Worm (Caenorhabditis elegans) whole organism, midembryonic: ENCODE data around the gene R02D1.2.
"Not testable (repeated sequence)": the region's sequence is repeated elsewhere in the genome, so short reads cannot be mapped to it uniquely, and the experiment has no call there.

ENCODE experiments used
- T22C8.4 ChIP-seq: fragments of 200-800 bp; sonication (Bioruptor generic); IDR thresholded peaks from 2 replicates; pipeline ENCODE4 v1.3.6; 2022; ENCODE audit warnings: missing genetic modification characterization, missing compliant biosample characterization
- cog-1 ChIP-seq: sonication (generic microtip); optimal IDR thresholded peaks from 2 replicates; lab custom pipeline; 2016; ENCODE audit warnings: missing genetic modification characterization, missing compliant biosample characterization
- flt-1 ChIP-seq: fragments of 200-800 bp; sonication (Bioruptor generic); IDR thresholded peaks from 2 replicates; pipeline ENCODE4 v1.3.6; 2022; ENCODE audit warnings: missing genetic modification characterization, missing compliant biosample characterization
- klf-2 ChIP-seq: fragments of 200-800 bp; sonication (Bioruptor generic); conservative IDR thresholded peaks from 2 replicates; pipeline ENCODE4 v1.3.6; 2022; ENCODE audit warnings: missing genetic modification reagents, missing genetic modification characterization, missing compliant biosample characterization
- med-1 ChIP-seq: sonication (generic microtip); optimal IDR thresholded peaks from 2 replicates; lab custom pipeline; 2017; ENCODE audit warnings: missing genetic modification characterization, mild to moderate bottlenecking, missing compliant biosample characterization, antibody characterized with exemption, missing genetic modification reagents; ENCODE audit not compliant: insufficient read depth
- ref-1 ChIP-seq: fragments of 200-800 bp; sonication (Bioruptor generic); conservative IDR thresholded peaks from 2 replicates; pipeline ENCODE4 v1.3.6; 2022; ENCODE audit warnings: missing genetic modification reagents, missing genetic modification characterization, missing compliant biosample characterization
- tab-1 ChIP-seq: fragments of 200-800 bp; sonication (Bioruptor generic); IDR thresholded peaks from 2 replicates; pipeline ENCODE4 v1.3.6; 2022; ENCODE audit warnings: missing genetic modification characterization, missing compliant biosample characterization
- ztf-23 ChIP-seq: fragments of 200-800 bp; sonication (Bioruptor generic); IDR thresholded peaks from 2 replicates; pipeline ENCODE4 v1.3.6; 2022; ENCODE audit warnings: missing genetic modification reagents, missing genetic modification characterization, missing compliant biosample characterization
- ztf-29 ChIP-seq: fragments of 200-800 bp; sonication (Bioruptor generic); IDR thresholded peaks from 2 replicates; pipeline ENCODE4 v1.3.6; 2022; ENCODE audit warnings: missing genetic modification reagents, missing genetic modification characterization, missing compliant biosample characterization

Gene R02D1.2

ce11 chrV:4302842-4303241 is 19.8 kb downstream of the R02D1.2 start:
- TF ChIP-seq ztf-29 (GFP tag; lab: Robert Waterston, UW) (no peak), T22C8.4 (no peak), ref-1 (no peak), tab-1 (GFP tag; lab: Robert Waterston, UW) (no peak), klf-2 (no peak), ztf-23 (GFP tag; lab: Robert Waterston, UW) (no peak), med-1 (GFP tag; lab: Kevin White, UChicago) (no peak), flt-1 (no peak), cog-1 (tag; lab: Kevin White, UChicago) (no peak)

DNA sequence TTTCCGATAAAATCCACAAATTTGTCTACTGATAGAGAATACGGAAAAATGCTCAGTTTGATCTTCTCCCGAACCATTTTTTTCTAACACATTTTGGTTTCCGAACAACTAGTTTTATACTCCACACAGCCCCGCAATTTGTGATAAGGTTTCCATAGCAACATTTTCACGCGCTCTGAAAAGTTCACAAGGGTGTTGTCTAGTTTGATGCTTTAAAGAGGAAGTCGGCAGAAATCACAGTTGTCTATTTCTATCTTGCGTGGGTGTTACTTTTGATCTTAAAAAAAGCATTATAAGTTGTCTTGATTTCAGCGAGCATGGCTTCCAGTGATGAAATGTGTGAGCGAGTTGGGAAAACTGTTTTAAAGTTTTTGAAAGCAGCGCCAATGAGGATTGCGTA is 22.9 kb downstream of the R02D1.2 start, which contains the start of gene ZC132.3:
Gene ZC132.3, minus strand, starts transcription at position 101 of the 400 bp plus-strand sequence.
- no peak for TF ChIP-seq ztf-29 (GFP tag; lab: Robert Waterston, UW)
- no peak for TF ChIP-seq tab-1 (GFP tag; lab: Robert Waterston, UW)
- TF ChIP-seq ref-1 = no peak
- no peak for TF ChIP-seq ztf-23 (GFP tag; lab: Robert Waterston, UW)
- TF ChIP-seq T22C8.4 = no peak
- TF ChIP-seq klf-2 = no peak
- TF ChIP-seq med-1 (GFP tag; lab: Kevin White, UChicago) = no peak
- no peak for TF ChIP-seq flt-1
- TF ChIP-seq cog-1 (tag; lab: Kevin White, UChicago) = no peak

- no peak for TF ChIP-seq ref-1
- TF ChIP-seq ztf-29 (GFP tag; lab: Robert Waterston, UW) = no peak
- TF ChIP-seq klf-2 = no peak
- no peak for TF ChIP-seq cog-1 (tag; lab: Kevin White, UChicago)
- no peak for TF ChIP-seq med-1 (GFP tag; lab: Kevin White, UChicago)
- no peak for TF ChIP-seq flt-1
Observed at ce11 chrV:4298579-4298978, 24.0 kb downstream of the R02D1.2 start, which contains the start of gene ZC132.11. ZC132.11 (minus strand) TSS chrV:4298679.

ce11 chrV:4295920-4296319 is 26.7 kb downstream of the R02D1.2 start, which contains the start of gene F47D2.11:
F47D2.11 (minus strand) TSS chrV:4296020.
- no peak for TF ChIP-seq T22C8.4
- TF ChIP-seq tab-1 (GFP tag; lab: Robert Waterston, UW) = no peak
- no peak for TF ChIP-seq flt-1
- no peak for TF ChIP-seq ztf-23 (GFP tag; lab: Robert Waterston, UW)
- TF ChIP-seq ztf-29 (GFP tag; lab: Robert Waterston, UW) = no peak
- TF ChIP-seq ref-1 = no peak
- TF ChIP-seq cog-1 (tag; lab: Kevin White, UChicago) = no peak
- no peak for TF ChIP-seq klf-2
- TF ChIP-seq med-1 (GFP tag; lab: Kevin White, UChicago) = no peak

- TF ChIP-seq ztf-23 (GFP tag; lab: Robert Waterston, UW); klf-2; T22C8.4: not testable (repeated sequence)
Observed at ce11 chrV:4293425-4293824, 29.2 kb downstream of the R02D1.2 start, which contains the start of gene srh-194. srh-194 (minus strand) TSS chrV:4293525.

DNA sequence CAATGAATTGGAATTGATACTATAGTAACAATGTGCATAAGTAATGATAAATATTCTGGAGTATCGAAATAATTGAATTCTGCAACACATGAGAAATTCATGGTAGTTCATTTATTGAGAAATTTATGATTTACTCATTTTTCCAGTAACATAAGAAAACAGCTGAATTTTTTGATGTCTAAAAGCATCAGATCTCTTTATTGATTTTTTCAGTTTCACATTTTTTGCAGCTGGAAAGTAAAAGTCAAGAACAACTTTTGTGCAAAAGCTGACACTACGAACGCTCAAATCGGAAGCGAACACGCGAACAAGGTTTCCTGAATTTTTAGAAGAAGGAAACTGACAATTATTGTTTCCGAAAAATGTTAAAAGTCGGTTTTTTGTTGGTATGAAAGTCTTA is 32.5 kb downstream of the R02D1.2 start, which contains the start of gene srh-193:
Gene srh-193, minus strand, starts transcription at position 101 of the 400 bp plus-strand sequence.
- TF ChIP-seq ref-1; klf-2; ztf-23 (GFP tag; lab: Robert Waterston, UW): not testable (repeated sequence)

ce11 chrV:4284737-4285136 is 37.9 kb downstream of the R02D1.2 start, which contains the start of gene srt-19:
srt-19 (plus strand) TSS chrV:4285037.
- TF ChIP-seq tab-1 (GFP tag; lab: Robert Waterston, UW); med-1 (GFP tag; lab: Kevin White, UChicago); ref-1: not testable (repeated sequence)

- TF ChIP-seq T22C8.4; ref-1; ztf-29 (GFP tag; lab: Robert Waterston, UW): not testable (repeated sequence)
Observed at ce11 chrV:4281699-4282098, 40.9 kb downstream of the R02D1.2 start, which contains the start of gene srt-37. srt-37 (minus strand) TSS chrV:4281799.

- not testable (repeated sequence) for TF ChIP-seq ztf-23 (GFP tag; lab: Robert Waterston, UW); med-1 (GFP tag; lab: Kevin White, UChicago); ref-1
Observed at ce11 chrV:4278735-4279134, 43.9 kb downstream of the R02D1.2 start, which contains the start of gene srt-20. srt-20 (minus strand) TSS chrV:4278835.

DNA sequence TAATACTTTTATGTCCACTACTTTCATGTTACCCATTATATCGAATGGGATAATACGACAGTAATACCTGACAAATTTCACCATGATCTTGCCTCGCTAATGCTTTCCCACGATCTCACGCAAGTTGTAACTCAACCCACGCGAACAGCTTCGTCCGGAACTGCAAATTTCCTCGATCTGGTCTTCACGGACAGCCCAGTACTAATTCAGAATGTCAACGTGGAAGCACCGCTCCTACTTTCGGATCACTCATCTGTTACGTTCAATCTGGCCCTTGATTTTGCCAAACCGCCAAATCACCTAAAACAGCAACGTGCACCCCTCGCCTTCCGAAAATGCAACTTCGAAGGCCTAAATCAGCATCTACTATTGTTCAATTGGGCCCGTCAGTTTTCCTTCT is 49.2 kb downstream of the R02D1.2 start:
- TF ChIP-seq T22C8.4 (no peak), ztf-23 (GFP tag; lab: Robert Waterston, UW) (no peak), flt-1 (no peak)

DNA sequence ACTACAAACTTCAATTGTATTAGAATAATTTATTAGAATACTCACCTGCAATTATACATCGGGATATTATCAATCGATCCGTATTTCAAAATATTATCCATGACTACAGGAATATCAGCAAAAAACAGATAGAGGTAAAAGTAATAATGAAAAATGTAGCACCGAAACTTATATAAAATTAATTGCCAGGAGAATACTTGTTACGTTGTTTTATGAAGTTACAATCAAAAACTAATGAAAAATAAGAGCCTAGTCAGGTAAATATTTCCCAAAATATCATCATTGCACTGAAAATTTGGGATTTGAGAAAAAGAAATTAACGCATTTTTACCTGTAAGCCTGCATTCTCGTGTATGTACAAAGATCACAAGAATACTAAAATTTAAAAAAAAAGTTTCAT is 51.3 kb downstream of the R02D1.2 start, which contains the start of gene srt-38:
Gene srt-38, minus strand, starts transcription at position 101 of the 400 bp plus-strand sequence.
- TF ChIP-seq flt-1; ztf-29 (GFP tag; lab: Robert Waterston, UW); ztf-23 (GFP tag; lab: Robert Waterston, UW): not testable (repeated sequence)
